Worm (Caenorhabditis elegans): ENCODE results near the gene B0507.4.

The B0507.4 gene

ce11 chrV:8785526-8785925 lies 30.8 kb downstream of the B0507.4 start (continued):
- TF ChIP-seq hpl-2 (GFP tag; optimal IDR thresholded peaks at IDR 0.05) (no peak), nhr-76 (tag; optimal IDR thresholded peaks at IDR 0.05) (no peak), jun-1 (tag; optimal IDR thresholded peaks at IDR 0.05) (peak; percentile 1), swsn-7 (tag; optimal IDR thresholded peaks at IDR 0.05) (peak; percentile 14), lin-39 (tag; optimal IDR thresholded peaks at IDR 0.05) (no peak), lin-13 (GFP tag; optimal IDR thresholded peaks at IDR 0.05) (no peak), sox-4 (tag; optimal IDR thresholded peaks at IDR 0.05) (no peak), ama-1 (optimal IDR thresholded peaks at IDR 0.05) (no peak), fkh-8 (tag; optimal IDR thresholded peaks at IDR 0.05) (no peak), lin-35 (GFP tag; optimal IDR thresholded peaks at IDR 0.05) (peak in 1 of 2 experiments; percentile 19), F16B12.6 (tag; optimal IDR thresholded peaks at IDR 0.05) (no peak), nhr-12 (tag; optimal IDR thresholded peaks at IDR 0.05) (no peak), snpc-4 (tag; optimal IDR thresholded peaks at IDR 0.05) (no peak), mdl-1 (tag; optimal IDR thresholded peaks at IDR 0.05) (peak in 1 of 2 experiments; percentile 18), efl-3 (GFP tag; optimal IDR thresholded peaks at IDR 0.05) (no peak), pax-3 (tag; optimal IDR thresholded peaks at IDR 0.05) (no peak), fos-1 (tag; optimal IDR thresholded peaks at IDR 0.05) (no peak), snu-23 (GFP tag; optimal IDR thresholded peaks at IDR 0.05) (peak; percentile 18), ceh-88 (GFP tag; IDR thresholded peaks at IDR 0.05) (no peak), mep-1 (tag; optimal IDR thresholded peaks at IDR 0.05) (no peak), mab-9 (GFP tag; IDR thresholded peaks at IDR 0.05) (no peak), nhr-11 (tag; optimal IDR thresholded peaks at IDR 0.05) (no peak), vab-15 (tag; optimal IDR thresholded peaks at IDR 0.05) (no peak), C16A3.4 (tag; optimal IDR thresholded peaks at IDR 0.05) (peak; percentile 13), pqm-1 (tag; optimal IDR thresholded peaks at IDR 0.05) (no peak), nhr-84 (tag; optimal IDR thresholded peaks at IDR 0.05) (no peak), ztf-4 (tag; optimal IDR thresholded peaks at IDR 0.05) (no peak), nhr-85 (tag) (no peak), irx-1 (tag; optimal IDR thresholded peaks at IDR 0.05) (no peak), xbp-1 (tag; optimal IDR thresholded peaks at IDR 0.05) (no peak), C34B4.2 (tag; optimal IDR thresholded peaks at IDR 0.05) (no peak), hlh-17 (GFP tag; optimal IDR thresholded peaks at IDR 0.05; ENCODE audit: borderline replicate concordance) (no peak), sptf-1 (tag; optimal IDR thresholded peaks at IDR 0.05) (no peak), egl-13 (tag; optimal IDR thresholded peaks at IDR 0.05) (no peak), lin-15B (tag; optimal IDR thresholded peaks at IDR 0.05) (no peak), fkh-4 (tag; optimal IDR thresholded peaks at IDR 0.05; ENCODE audit: borderline replicate concordance) (no peak), alr-1 (tag; optimal IDR thresholded peaks at IDR 0.05; ENCODE audit: borderline replicate concordance) (no peak), fkh-10 (GFP tag; optimal IDR thresholded peaks at IDR 0.05) (no peak), aly-2 (tag; optimal IDR thresholded peaks at IDR 0.05) (no peak), tlp-1 (tag; optimal IDR thresholded peaks at IDR 0.05) (no peak), nhr-20 (tag; optimal IDR thresholded peaks at IDR 0.05) (no peak), ets-5 (GFP tag; IDR thresholded peaks at IDR 0.05) (no peak), nhr-19 (GFP tag; conservative IDR thresholded peaks at IDR 0.05) (no peak; the same call in 1 of the 2 replicates), dsc-1 (tag; optimal IDR thresholded peaks at IDR 0.05) (peak; percentile 29), unc-98 (GFP tag; IDR thresholded peaks at IDR 0.05) (no peak), pag-3 (tag; optimal IDR thresholded peaks at IDR 0.05; ENCODE audit: borderline replicate concordance, insufficient read depth) (no peak), lsy-2 (tag; optimal IDR thresholded peaks at IDR 0.05) (peak in 1 of 2 experiments; percentile 21), tbx-2 (tag; optimal IDR thresholded peaks at IDR 0.05) (no peak)
